Worm (Caenorhabditis elegans): ENCODE results near the gene cyp-13A4.

cyp-13A4 gene

DNA sequence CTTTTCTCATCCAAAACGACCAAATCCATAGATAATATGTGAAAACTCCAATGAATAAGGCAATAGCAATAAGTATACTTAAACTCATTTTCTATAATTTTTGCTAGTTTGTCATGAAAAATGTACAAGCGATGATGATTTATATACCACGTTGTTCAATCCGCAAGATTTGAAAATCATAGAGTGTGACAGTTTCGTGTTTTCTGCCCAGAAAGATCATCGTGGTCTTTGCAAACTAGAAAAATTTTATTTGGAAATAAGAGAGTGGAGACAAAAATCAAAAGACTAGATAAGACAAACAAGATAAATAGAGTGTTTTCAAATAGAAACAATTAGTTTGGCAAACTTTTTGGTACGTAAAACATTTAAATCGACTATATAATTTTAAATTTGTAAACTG lies 4.3 kb downstream of the cyp-13A4 start, which contains the start of gene cyp-13A3:
cyp-13A3 (minus strand) TSS at position 101 of the 400 bp plus-strand sequence.
- no peak for TF ChIP-seq lim-7 (GFP tag; IDR thresholded peaks at IDR 0.05)
- no peak for TF ChIP-seq F37D6.2 (tag; optimal IDR thresholded peaks at IDR 0.05)
- TF ChIP-seq cey-2 (tag; optimal IDR thresholded peaks at IDR 0.05; ENCODE audit: borderline replicate concordance, insufficient read depth): no peak
- no peak for TF ChIP-seq nhr-48 (tag; optimal IDR thresholded peaks at IDR 0.05)
- no peak for TF ChIP-seq daf-8 (GFP tag; IDR thresholded peaks at IDR 0.05)
- TF ChIP-seq tra-1 (GFP tag; IDR thresholded peaks at IDR 0.05): no peak
- no peak for TF ChIP-seq zip-2 (tag; optimal IDR thresholded peaks at IDR 0.05)
- TF ChIP-seq dmd-9 (GFP tag; IDR thresholded peaks at IDR 0.05): no peak
- no peak for TF ChIP-seq F10B5.3 (tag; optimal IDR thresholded peaks at IDR 0.05)
- no peak for TF ChIP-seq ceh-62 (tag; optimal IDR thresholded peaks at IDR 0.05)
- no peak for TF ChIP-seq ceh-82 (tag; optimal IDR thresholded peaks at IDR 0.05)
- TF ChIP-seq T20F7.1 (GFP tag; optimal IDR thresholded peaks at IDR 0.05): no peak
- no peak for TF ChIP-seq snpc-1.2 (GFP tag; IDR thresholded peaks at IDR 0.05)

DNA sequence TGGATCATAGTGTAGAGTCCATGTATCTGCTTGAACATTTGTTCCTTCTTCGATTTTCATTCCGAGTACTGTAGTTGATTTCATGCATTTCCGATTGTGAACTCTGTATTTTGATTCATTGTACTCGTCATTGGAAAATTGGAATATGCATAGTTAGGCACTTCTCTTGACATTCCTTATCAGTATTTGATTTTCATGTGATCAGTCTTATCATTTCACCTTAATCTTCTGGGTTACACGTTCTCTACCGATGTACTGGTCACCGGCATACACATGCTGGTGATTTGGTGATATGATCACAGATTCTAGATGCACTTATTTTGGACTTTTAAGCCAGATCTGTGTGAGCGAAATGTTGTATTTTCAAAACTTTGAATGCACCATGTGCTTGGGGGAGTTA lies 6.4 kb downstream of the cyp-13A4 start:
- peak; percentile 91 for TF ChIP-seq hlh-11 (tag; optimal IDR thresholded peaks at IDR 0.05)
- no peak for TF ChIP-seq unc-39 (tag; optimal IDR thresholded peaks at IDR 0.05)
- TF ChIP-seq F49E8.2 (tag; optimal IDR thresholded peaks at IDR 0.05; ENCODE audit: borderline replicate concordance): no peak
- TF ChIP-seq gei-8 (GFP tag; optimal IDR thresholded peaks at IDR 0.05): no peak
- TF ChIP-seq dpl-1 (GFP tag; optimal IDR thresholded peaks at IDR 0.05): no peak
- TF ChIP-seq ztf-7 (tag; optimal IDR thresholded peaks at IDR 0.05): no peak
- no peak for TF ChIP-seq nhr-11 (tag; optimal IDR thresholded peaks at IDR 0.05)
- no peak for TF ChIP-seq T20F7.1 (GFP tag; optimal IDR thresholded peaks at IDR 0.05)
- peak; percentile 88 for TF ChIP-seq nhr-77 (tag; optimal IDR thresholded peaks at IDR 0.05)
- no peak for TF ChIP-seq F44E2.7 (GFP tag; IDR thresholded peaks at IDR 0.05)
- no peak for TF ChIP-seq fkh-10 (GFP tag; optimal IDR thresholded peaks at IDR 0.05)
- no peak for TF ChIP-seq jun-1 (tag; optimal IDR thresholded peaks at IDR 0.05)
- TF ChIP-seq lin-38 (GFP tag; IDR thresholded peaks at IDR 0.05): no peak
- no peak for TF ChIP-seq F26F4.8 (GFP tag; conservative IDR thresholded peaks at IDR 0.05)
- TF ChIP-seq nhr-28 (tag; optimal IDR thresholded peaks at IDR 0.05): peak; percentile 87
- no peak for TF ChIP-seq ztf-11 (tag; optimal IDR thresholded peaks at IDR 0.05)
- TF ChIP-seq saeg-2 (GFP tag; IDR thresholded peaks at IDR 0.05): no peak
- no peak for TF ChIP-seq egl-43 (GFP tag; IDR thresholded peaks at IDR 0.05)
- no peak for TF ChIP-seq ZK546.5 (tag; optimal IDR thresholded peaks at IDR 0.05)
- TF ChIP-seq tag-97 (GFP tag; IDR thresholded peaks at IDR 0.05): no peak
- TF ChIP-seq aha-1 (tag): no peak
- peak; percentile 69 for TF ChIP-seq mxl-3 (GFP tag; optimal IDR thresholded peaks at IDR 0.05)
- TF ChIP-seq zip-11 (GFP tag; IDR thresholded peaks at IDR 0.05): no peak
- TF ChIP-seq dmd-8 (GFP tag; IDR thresholded peaks at IDR 0.05): no peak
- no peak for TF ChIP-seq nhr-6 (tag; optimal IDR thresholded peaks at IDR 0.05)
- TF ChIP-seq unc-62 (GFP tag; optimal IDR thresholded peaks at IDR 0.05 in 1 of 2): peak in 1 of 2 experiments; percentile 98
- TF ChIP-seq unc-62 (tag; optimal IDR thresholded peaks at IDR 0.05): no peak
- TF ChIP-seq arid-1 (GFP tag; conservative IDR thresholded peaks at IDR 0.05): no peak
- no peak for TF ChIP-seq ceh-28 (tag; optimal IDR thresholded peaks at IDR 0.05)
- no peak for TF ChIP-seq mxl-2 (GFP tag; conservative IDR thresholded peaks at IDR 0.05)
- TF ChIP-seq lin-1 (GFP tag; IDR thresholded peaks at IDR 0.05): peak; percentile 71; the same call in 1 of the 2 replicates
- TF ChIP-seq tra-1 (GFP tag; IDR thresholded peaks at IDR 0.05): 0 out of 2 replicates have a peak, but pooled peaks have one; percentile 53
- TF ChIP-seq pqm-1 (tag; optimal IDR thresholded peaks at IDR 0.05): peak; percentile 94
- TF ChIP-seq nhr-10 (tag; optimal IDR thresholded peaks at IDR 0.05): peak; percentile 57
- no peak for TF ChIP-seq nhr-111 (GFP tag; optimal IDR thresholded peaks at IDR 0.05)
- no peak for TF ChIP-seq T26A8.4 (GFP tag; IDR thresholded peaks at IDR 0.05)
- TF ChIP-seq D1046.2 (GFP tag; IDR thresholded peaks at IDR 0.05): no peak
- no peak for TF ChIP-seq ceh-62 (tag; optimal IDR thresholded peaks at IDR 0.05)
- TF ChIP-seq dve-1 (tag; optimal IDR thresholded peaks at IDR 0.05; ENCODE audit: insufficient read depth): peak; percentile 84
- no peak for TF ChIP-seq madf-9 (GFP tag; conservative IDR thresholded peaks at IDR 0.05)
- no peak for TF ChIP-seq unc-130 (GFP tag; optimal IDR thresholded peaks at IDR 0.05)
- TF ChIP-seq Y75B8A.6 (GFP tag; IDR thresholded peaks at IDR 0.05): no peak
